Fruit fly (Drosophila melanogaster) whole organism, wandering third instar larva: Measurements from ENCODE around the gene H2.0.

ENCODE experiments used
- Abd-B ChIP-seq: fragments of >200 bp; optimal IDR thresholded peaks from 2 replicates; lab custom pipeline; 2017; ENCODE audit warnings: missing biosample characterization, missing genetic modification characterization
- CG32264 ChIP-seq: fragments of 200-800 bp; sonication (Bioruptor generic); optimal IDR thresholded peaks from 2 replicates; lab custom pipeline; 2016; ENCODE audit warnings: missing biosample characterization, missing genetic modification characterization
- CG9705 ChIP-seq: fragments of 200-800 bp; sonication (Bioruptor generic); optimal IDR thresholded peaks from 2 replicates; lab custom pipeline; 2018; ENCODE audit warnings: missing biosample characterization, mild to moderate bottlenecking, missing genetic modification characterization
- CrebA ChIP-seq: fragments of 200-800 bp; sonication (Bioruptor generic); optimal IDR thresholded peaks from 2 replicates; lab custom pipeline; 2016; ENCODE audit warnings: missing biosample characterization, mild to moderate bottlenecking, missing genetic modification characterization, borderline replicate concordance
- Dfd ChIP-seq: fragments of >200 bp; optimal IDR thresholded peaks from 2 replicates; lab custom pipeline; 2017; ENCODE audit warnings: missing biosample characterization, missing genetic modification characterization
- Dif ChIP-seq: fragments of 200-275, 200-300 bp; sonication (Bioruptor generic); optimal IDR thresholded peaks from 2 replicates; lab custom pipeline; 2018; ENCODE audit warnings: missing biosample characterization, missing genetic modification characterization; ENCODE audit not compliant: partially characterized antibody
- GATAd ChIP-seq: sonication (Bioruptor generic); optimal IDR thresholded peaks from 2 replicates; lab custom pipeline; 2016; ENCODE audit warnings: missing biosample characterization, missing genetic modification characterization
- HLH106 ChIP-seq: fragments of 200-800 bp; optimal IDR thresholded peaks from 3 replicates; lab custom pipeline; 2019; ENCODE audit warnings: missing biosample characterization, mild to moderate bottlenecking, missing genetic modification characterization, moderate library complexity
- Hnf4 ChIP-seq: fragments of 200-800 bp; sonication (Bioruptor generic); optimal IDR thresholded peaks from 2 replicates; lab custom pipeline; 2016; ENCODE audit warnings: missing biosample characterization, mild to moderate bottlenecking, missing genetic modification characterization
- Hr78 ChIP-seq: fragments of >200 bp; optimal IDR thresholded peaks from 2 replicates; lab custom pipeline; 2017; ENCODE audit warnings: missing biosample characterization, missing genetic modification characterization
- Hr83 ChIP-seq: fragments of 200-300 bp; sonication (Bioruptor generic); optimal IDR thresholded peaks from 2 replicates; lab custom pipeline; 2016; ENCODE audit warnings: missing biosample characterization, mild to moderate bottlenecking, missing genetic modification characterization, moderate library complexity; ENCODE audit not compliant: poor library complexity, severe bottlenecking
- Jra ChIP-seq: sonication (Bioruptor generic); optimal IDR thresholded peaks from 2 replicates; lab custom pipeline; 2016; ENCODE audit warnings: missing biosample characterization, missing genetic modification characterization
- Mio ChIP-seq: sonication (Bioruptor generic); optimal IDR thresholded peaks from 2 replicates; lab custom pipeline; 2016; ENCODE audit warnings: missing biosample characterization, missing genetic modification characterization
- Myc ChIP-seq: fragments of >200 bp; optimal IDR thresholded peaks from 2 replicates; lab custom pipeline; 2017
- N ChIP-seq: fragments of >200 bp; optimal IDR thresholded peaks from 2 replicates; lab custom pipeline; 2018; ENCODE audit warnings: missing biosample characterization, missing external identifiers, missing genetic modification characterization
- OdsH ChIP-seq: fragments of 200-800 bp; sonication (Bioruptor generic); optimal IDR thresholded peaks from 2 replicates; lab custom pipeline; 2016; ENCODE audit warnings: missing biosample characterization, mild to moderate bottlenecking, missing genetic modification characterization
- Rel ChIP-seq, 2 experiments: fragments of 200-800 bp; sonication (Bioruptor generic) in 1 of 2; optimal IDR thresholded peaks; 2 replicates in 1 of 2; 3 replicates in 1 of 2; lab custom pipeline; 2016 to 2019; ENCODE audit warnings: mild to moderate bottlenecking in 2 of 2, missing biosample characterization in 2 of 2, missing genetic modification characterization in 2 of 2, moderate library complexity in 1 of 2
- Sp1 ChIP-seq: fragments of 200-800 bp; sonication (Bioruptor generic); optimal IDR thresholded peaks from 3 replicates; lab custom pipeline; 2019; ENCODE audit warnings: missing biosample characterization, mild to moderate bottlenecking, missing genetic modification characterization, moderate library complexity
- Vsx2 ChIP-seq: fragments of 200-300, 225-300 bp; sonication (Bioruptor generic); optimal IDR thresholded peaks from 2 replicates; lab custom pipeline; 2018; ENCODE audit warnings: missing biosample characterization, missing genetic modification characterization; ENCODE audit not compliant: partially characterized antibody
- br ChIP-seq: fragments of 200-800 bp; sonication (Bioruptor generic); optimal IDR thresholded peaks from 2 replicates; lab custom pipeline; 2016; ENCODE audit warnings: missing biosample characterization, missing genetic modification characterization
- brk ChIP-seq: fragments of 200-800 bp; sonication (Bioruptor generic); optimal IDR thresholded peaks from 2 replicates; lab custom pipeline; 2016; ENCODE audit warnings: missing biosample characterization, mild to moderate bottlenecking, missing genetic modification characterization
- dl ChIP-seq, 2 experiments: fragments of 175-275, 200-275 bp in 1 of 2; fragments of 200-275 bp in 1 of 2; sonication (Bioruptor generic); optimal IDR thresholded peaks; lab custom pipeline; 2018; ENCODE audit warnings: mild to moderate bottlenecking in 2 of 2, missing biosample characterization in 2 of 2, missing genetic modification characterization in 2 of 2, moderate library complexity in 2 of 2; ENCODE audit not compliant: partially characterized antibody in 2 of 2, insufficient read depth in 1 of 2
- dmrt93B ChIP-seq: fragments of 200-800 bp; sonication (Bioruptor generic); optimal IDR thresholded peaks from 2 replicates; lab custom pipeline; 2018; ENCODE audit warnings: missing biosample characterization, mild to moderate bottlenecking, missing genetic modification characterization
- dsf ChIP-seq: sonication (Bioruptor generic); optimal IDR thresholded peaks from 2 replicates; lab custom pipeline; 2016; ENCODE audit warnings: missing biosample characterization, missing genetic modification characterization, borderline replicate concordance
- ey ChIP-seq: fragments of 200-800 bp; sonication (Bioruptor generic); optimal IDR thresholded peaks from 2 replicates; lab custom pipeline; 2016; ENCODE audit warnings: missing biosample characterization, missing genetic modification characterization
- foxo ChIP-seq, 2 experiments: fragments of 200-800 bp; sonication (Bioruptor generic); optimal IDR thresholded peaks; 2 replicates in 1 of 2; 3 replicates in 1 of 2; lab custom pipeline; 2016 to 2017; ENCODE audit warnings: missing biosample characterization in 2 of 2, missing genetic modification characterization in 2 of 2
- fru ChIP-seq: fragments of 200-800 bp; sonication (Bioruptor generic); optimal IDR thresholded peaks from 3 replicates; lab custom pipeline; 2016; ENCODE audit warnings: missing biosample characterization, mild to moderate bottlenecking, missing genetic modification characterization
- h ChIP-seq: fragments of 200-800 bp; sonication (Bioruptor generic); optimal IDR thresholded peaks from 3 replicates; lab custom pipeline; 2016; ENCODE audit warnings: missing biosample characterization, mild to moderate bottlenecking, missing genetic modification characterization
- jim ChIP-seq: fragments of 175-275, 200-325 bp; sonication (Bioruptor generic); optimal IDR thresholded peaks from 2 replicates; lab custom pipeline; 2016; ENCODE audit warnings: missing biosample characterization, mild to moderate bottlenecking, missing genetic modification characterization
- lola ChIP-seq: fragments of >200 bp; optimal IDR thresholded peaks from 2 replicates; lab custom pipeline; 2017; ENCODE audit warnings: missing biosample characterization, missing genetic modification characterization
- pan ChIP-seq: fragments of >200 bp; optimal IDR thresholded peaks from 2 replicates; lab custom pipeline; 2017
- psq ChIP-seq: fragments of 200-800 bp; sonication (Bioruptor generic); optimal IDR thresholded peaks from 3 replicates; lab custom pipeline; 2017; ENCODE audit warnings: missing biosample characterization, mild to moderate bottlenecking, missing genetic modification characterization, moderate library complexity
- rgr ChIP-seq: fragments of 200-800 bp; sonication (Bioruptor generic); optimal IDR thresholded peaks from 3 replicates; lab custom pipeline; 2016; ENCODE audit warnings: missing biosample characterization, mild to moderate bottlenecking, missing genetic modification characterization
- sage ChIP-seq: fragments of 200-800 bp; sonication (Bioruptor generic); optimal IDR thresholded peaks from 2 replicates; lab custom pipeline; 2016; ENCODE audit warnings: missing biosample characterization, mild to moderate bottlenecking, missing genetic modification characterization
- sv ChIP-seq: fragments of 200-800 bp; sonication (Bioruptor generic); optimal IDR thresholded peaks from 3 replicates; lab custom pipeline; 2016; ENCODE audit warnings: missing biosample characterization, missing genetic modification characterization
- tai ChIP-seq: sonication (Bioruptor generic); optimal IDR thresholded peaks from 2 replicates; lab custom pipeline; 2016; ENCODE audit warnings: missing biosample characterization, missing genetic modification characterization
- usp ChIP-seq: fragments of >200 bp; optimal IDR thresholded peaks from 2 replicates; lab custom pipeline; 2017; ENCODE audit warnings: missing biosample characterization, missing genetic modification characterization
- woc ChIP-seq: sonication (Bioruptor generic); optimal IDR thresholded peaks from 2 replicates; lab custom pipeline; 2016; ENCODE audit warnings: missing biosample characterization, mild to moderate bottlenecking, missing genetic modification characterization

H2.0 gene

DNA sequence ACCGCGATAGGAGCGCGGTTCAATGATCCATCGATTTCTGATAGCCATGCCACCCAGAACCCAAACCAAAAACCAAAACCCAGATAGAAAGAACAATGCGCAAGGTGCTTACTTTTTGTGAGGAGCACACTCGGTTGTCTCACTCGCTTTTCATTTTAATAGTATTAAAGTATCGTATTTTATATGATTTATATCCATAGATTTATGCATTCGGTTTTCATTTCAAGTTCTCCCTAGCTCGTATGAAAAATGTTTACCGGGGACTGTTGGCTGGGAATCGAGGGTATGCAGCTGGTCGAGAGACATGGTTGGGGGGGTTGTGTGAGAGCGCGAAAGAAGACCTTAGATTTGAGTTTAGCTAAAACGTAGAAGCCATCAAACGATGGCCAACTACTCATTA is 47.2 kb downstream of the H2.0 start:
- TF ChIP-seq dsf (GFP tag; lab: Kevin White, UChicago), result peak; percentile 31
- TF ChIP-seq brk, result no peak
- TF ChIP-seq Hnf4 (GFP tag; lab: Kevin White, UChicago), result peak; percentile 60
- TF ChIP-seq GATAd (GFP tag; lab: Kevin White, UChicago), result no peak
- peak; percentile 73 for TF ChIP-seq br
- no peak for TF ChIP-seq CG9705
- peak; percentile 62 for TF ChIP-seq woc (GFP tag; lab: Kevin White, UChicago)
- TF ChIP-seq psq, result peak; percentile 58
- no peak for TF ChIP-seq Mio (GFP tag; lab: Kevin White, UChicago)
- peak; percentile 68 for TF ChIP-seq rgr (GFP tag; lab: Kevin White, UChicago)
- TF ChIP-seq fru (GFP tag; lab: Kevin White, UChicago), result peak; percentile 61
- TF ChIP-seq jim, result no peak
- no peak for TF ChIP-seq usp
- peak; percentile 59 for TF ChIP-seq Sp1 (GFP tag; lab: Kevin White, UChicago)
- no peak for TF ChIP-seq dl (GFP tag; optimal IDR thresholded peaks at IDR 0.05; lab: Kevin White, UChicago; ENCODE audit: insufficient read depth in 1 of 2, partially characterized antibody in 2 of 2)
- no peak for TF ChIP-seq foxo (GFP tag; optimal IDR thresholded peaks at IDR 0.05; lab: Kevin White, UChicago)
- TF ChIP-seq CrebA (GFP tag; lab: Kevin White, UChicago), result peak; percentile 54
- no peak for TF ChIP-seq Hr83 (GFP tag; lab: Kevin White, UChicago)
- peak; percentile 67 for TF ChIP-seq ey
- TF ChIP-seq Dfd (GFP tag; lab: Kevin White, UChicago), result no peak
- TF ChIP-seq pan (lab: Kevin White, UChicago), result no peak
- no peak for TF ChIP-seq N (GFP tag; lab: Kevin White, UChicago)
- no peak for TF ChIP-seq lola (GFP tag; lab: Kevin White, UChicago)
- no peak for TF ChIP-seq Dif (GFP tag; lab: Kevin White, UChicago)
- TF ChIP-seq Myc (lab: Kevin White, UChicago), result no peak
- peak; percentile 80 for TF ChIP-seq h (GFP tag; lab: Kevin White, UChicago)
- TF ChIP-seq Rel (GFP tag; optimal IDR thresholded peaks at IDR 0.05; lab: Kevin White, UChicago), result no peak
- no peak for TF ChIP-seq Rel (tag; optimal IDR thresholded peaks at IDR 0.05; lab: Kevin White, UChicago)
- no peak for TF ChIP-seq Vsx2
- peak; percentile 46 for TF ChIP-seq CG32264 (GFP tag; lab: Kevin White, UChicago)
- TF ChIP-seq sage (GFP tag; lab: Kevin White, UChicago), result no peak
- no peak for TF ChIP-seq Hr78
- no peak for TF ChIP-seq tai (GFP tag; lab: Kevin White, UChicago)
- TF ChIP-seq OdsH (GFP tag; lab: Kevin White, UChicago), result peak; percentile 65
- TF ChIP-seq dmrt93B (GFP tag; lab: Kevin White, UChicago), result peak; percentile 17
- peak; percentile 39 for TF ChIP-seq Jra (GFP tag; lab: Kevin White, UChicago)
- TF ChIP-seq Abd-B (GFP tag; lab: Kevin White, UChicago), result no peak
- TF ChIP-seq HLH106, result peak; percentile 60
- TF ChIP-seq sv (GFP tag; lab: Kevin White, UChicago), result peak; percentile 9

dm6 chr2L:5971093-5971808 is 48.0 kb downstream of the H2.0 start:
- no peak for TF ChIP-seq Rel (GFP tag; optimal IDR thresholded peaks at IDR 0.05; lab: Kevin White, UChicago)
- TF ChIP-seq Rel (tag; optimal IDR thresholded peaks at IDR 0.05; lab: Kevin White, UChicago), result peak; percentile 33
- peak; percentile 39 for TF ChIP-seq h (GFP tag; lab: Kevin White, UChicago)
- TF ChIP-seq dsf (GFP tag; lab: Kevin White, UChicago), result no peak
- no peak for TF ChIP-seq Hr83 (GFP tag; lab: Kevin White, UChicago)
- TF ChIP-seq brk, result peak; percentile 51
- TF ChIP-seq Mio (GFP tag; lab: Kevin White, UChicago), result no peak
